Fruit fly (Drosophila melanogaster) whole organism, embryonic: ENCODE data around the gene Osi16.

ENCODE experiments used
- Abd-B ChIP-seq: fragments of 200-800 bp; sonication (Bioruptor generic); optimal IDR thresholded peaks from 2 replicates; lab custom pipeline; 2018; ENCODE audit warnings: missing biosample characterization, mild to moderate bottlenecking, missing genetic modification characterization, moderate library complexity
- Atf6 ChIP-seq: fragments of 200-800 bp; sonication (Bioruptor generic); IDR thresholded peaks from 2 replicates; pipeline ENCODE4 v1.3.6; 2022; ENCODE audit warnings: missing biosample characterization, missing genetic modification characterization
- Bgb ChIP-seq: fragments of 200-800 bp; sonication (Bioruptor generic); IDR thresholded peaks from 2 replicates; pipeline ENCODE4 v1.3.6; 2022; ENCODE audit warnings: missing biosample characterization, missing genetic modification characterization; ENCODE audit not compliant: partially characterized antibody
- CG11093 ChIP-seq: fragments of 200-800 bp; sonication (Bioruptor generic); IDR thresholded peaks from 3 replicates; pipeline ENCODE4 v1.3.6; 2022; ENCODE audit warnings: missing biosample characterization, missing genetic modification characterization
- CG11247 ChIP-seq: fragments of 200-800 bp; sonication (Bioruptor generic); IDR thresholded peaks from 2 replicates; pipeline ENCODE4 v1.3.6; 2022; ENCODE audit warnings: missing biosample characterization, missing genetic modification characterization
- CG11723 ChIP-seq: fragments of 200-800 bp; sonication (Bioruptor generic); optimal IDR thresholded peaks from 2 replicates; lab custom pipeline; 2017; ENCODE audit warnings: missing biosample characterization, mild to moderate bottlenecking, missing genetic modification characterization
- CG1233 ChIP-seq: fragments of 200-800 bp; sonication (Bioruptor generic); optimal IDR thresholded peaks from 4 replicates; lab custom pipeline; 2018; ENCODE audit warnings: missing biosample characterization, mild to moderate bottlenecking, missing genetic modification characterization
- CG12391 ChIP-seq: fragments of 200-800 bp; sonication (Bioruptor generic); optimal IDR thresholded peaks from 3 replicates; lab custom pipeline; 2018; ENCODE audit warnings: missing biosample characterization, mild to moderate bottlenecking, missing genetic modification characterization, moderate library complexity
- CG13894 ChIP-seq: fragments of 200-800 bp; sonication (Bioruptor generic); optimal IDR thresholded peaks from 3 replicates; lab custom pipeline; 2018; ENCODE audit warnings: missing biosample characterization, mild to moderate bottlenecking, missing genetic modification characterization, moderate library complexity
- CG15011 ChIP-seq: fragments of 200-800 bp; sonication (Bioruptor generic); optimal IDR thresholded peaks from 3 replicates; lab custom pipeline; 2018; ENCODE audit warnings: missing biosample characterization, mild to moderate bottlenecking, missing genetic modification characterization
- CG1529 ChIP-seq: fragments of 200-800 bp; sonication (Bioruptor generic); optimal IDR thresholded peaks from 3 replicates; lab custom pipeline; 2018; ENCODE audit warnings: missing biosample characterization, missing genetic modification characterization
- CG16813 ChIP-seq: fragments of 200-800 bp; sonication (Bioruptor generic); IDR thresholded peaks from 3 replicates; pipeline ENCODE4 v1.3.6; 2022; ENCODE audit warnings: missing biosample characterization, missing genetic modification characterization; ENCODE audit not compliant: partially characterized antibody
- CG17186 ChIP-seq: fragments of 200-800 bp; sonication (Bioruptor generic); optimal IDR thresholded peaks from 3 replicates; lab custom pipeline; 2017; ENCODE audit warnings: missing biosample characterization, missing genetic modification reagents, missing genetic modification characterization
- CG18262 ChIP-seq: fragments of 200-800 bp; optimal IDR thresholded peaks from 3 replicates; lab custom pipeline; 2019; ENCODE audit warnings: missing biosample characterization, mild to moderate bottlenecking, missing genetic modification characterization, moderate library complexity
- CG2129 ChIP-seq: fragments of 200-800 bp; sonication (Bioruptor generic); IDR thresholded peaks from 2 replicates; pipeline ENCODE4 v1.3.6; 2022; ENCODE audit warnings: missing biosample characterization, missing genetic modification characterization; ENCODE audit not compliant: partially characterized antibody
- CG31224 ChIP-seq: fragments of 200-800 bp; sonication (Bioruptor generic); IDR thresholded peaks from 2 replicates; pipeline ENCODE4 v1.3.6; 2022; ENCODE audit warnings: missing biosample characterization, missing genetic modification characterization
- CG31388 ChIP-seq: fragments of 200-800 bp; sonication (Bioruptor generic); optimal IDR thresholded peaks from 2 replicates; lab custom pipeline; 2016; ENCODE audit warnings: missing biosample characterization, missing genetic modification characterization
- CG33213 ChIP-seq: fragments of 200-800 bp; sonication (Bioruptor generic); optimal IDR thresholded peaks from 3 replicates; lab custom pipeline; 2016; ENCODE audit warnings: missing biosample characterization, missing genetic modification characterization
- CG4424 ChIP-seq: fragments of 200-800 bp; sonication (Bioruptor generic); optimal IDR thresholded peaks from 3 replicates; lab custom pipeline; 2016; ENCODE audit warnings: missing biosample characterization, missing genetic modification characterization
- CG6765 ChIP-seq: fragments of 200-800 bp; sonication (Bioruptor generic); optimal IDR thresholded peaks from 3 replicates; lab custom pipeline; 2017; ENCODE audit warnings: missing biosample characterization, mild to moderate bottlenecking, missing genetic modification characterization
- CG8478 ChIP-seq: fragments of >200 bp; optimal IDR thresholded peaks from 2 replicates; lab custom pipeline; 2018
- CG9727 ChIP-seq: fragments of 200-800 bp; sonication (Bioruptor generic); optimal IDR thresholded peaks from 3 replicates; lab custom pipeline; 2017; ENCODE audit warnings: missing biosample characterization, mild to moderate bottlenecking, missing genetic modification characterization
- CHES-1-like ChIP-seq: fragments of 200-800 bp; sonication (Bioruptor generic); optimal IDR thresholded peaks from 2 replicates; lab custom pipeline; 2016; ENCODE audit warnings: missing biosample characterization, missing genetic modification characterization
- Chrac-16 ChIP-seq: fragments of 200-800 bp; sonication (Bioruptor generic); optimal IDR thresholded peaks from 3 replicates; lab custom pipeline; 2016; ENCODE audit warnings: missing biosample characterization, missing genetic modification characterization
- Dref ChIP-seq: fragments of 200-800 bp; sonication (Bioruptor generic); IDR thresholded peaks from 2 replicates; pipeline ENCODE4 v1.3.6; 2022; ENCODE audit warnings: missing biosample characterization, missing genetic modification characterization
- Ets97D ChIP-seq: fragments of 200-800 bp; sonication (Bioruptor generic); optimal IDR thresholded peaks from 3 replicates; lab custom pipeline; 2016; ENCODE audit warnings: missing biosample characterization, missing genetic modification characterization
- Hand ChIP-seq: fragments of 200-800 bp; sonication (Bioruptor generic); optimal IDR thresholded peaks from 2 replicates; lab custom pipeline; 2017; ENCODE audit warnings: mild to moderate bottlenecking, missing biosample characterization, missing genetic modification reagents, missing genetic modification characterization
- Hmx ChIP-seq: fragments of 200-800 bp; sonication (Bioruptor generic); optimal IDR thresholded peaks from 2 replicates; lab custom pipeline; 2016; ENCODE audit warnings: missing biosample characterization, missing genetic modification characterization
- Oaz ChIP-seq: fragments of 200-800 bp; sonication (Bioruptor generic); IDR thresholded peaks from 2 replicates; pipeline ENCODE4 v1.3.6; 2022; ENCODE audit warnings: missing biosample characterization, missing genetic modification characterization
- Pdp1 ChIP-seq, 2 experiments: fragments of 200-800 bp; sonication (Bioruptor generic); optimal IDR thresholded peaks; 3 replicates each; lab custom pipeline; 2016; ENCODE audit warnings: missing biosample characterization in 2 of 2, missing genetic modification characterization in 2 of 2, mild to moderate bottlenecking in 1 of 2, moderate library complexity in 1 of 2
- Sox100B ChIP-seq: fragments of 200-800 bp; sonication (Bioruptor generic); optimal IDR thresholded peaks from 3 replicates; lab custom pipeline; 2018; ENCODE audit warnings: missing biosample characterization, mild to moderate bottlenecking, missing genetic modification characterization
- Sry-δ ChIP-seq: fragments of 200-800 bp; sonication (Bioruptor generic); optimal IDR thresholded peaks from 2 replicates; lab custom pipeline; 2016; ENCODE audit warnings: missing biosample characterization, missing genetic modification characterization
- az2 ChIP-seq: fragments of 200-800 bp; sonication (Bioruptor generic); optimal IDR thresholded peaks from 3 replicates; lab custom pipeline; 2016; ENCODE audit warnings: missing biosample characterization, missing genetic modification characterization
- ci ChIP-seq: fragments of 200-800 bp; sonication (Bioruptor generic); IDR thresholded peaks from 3 replicates; pipeline ENCODE4 v1.3.6; 2022; ENCODE audit warnings: missing biosample characterization, missing genetic modification characterization
- da ChIP-seq: fragments of 200-800 bp; sonication (Bioruptor generic); optimal IDR thresholded peaks from 2 replicates; lab custom pipeline; 2016; ENCODE audit warnings: missing biosample characterization, missing genetic modification characterization
- dimm ChIP-seq: fragments of 200-800 bp; sonication (Bioruptor generic); IDR thresholded peaks from 2 replicates; pipeline ENCODE4 v1.3.6; 2022; ENCODE audit warnings: missing biosample characterization, missing genetic modification characterization
- eyg ChIP-seq: fragments of 200-800 bp; sonication (Bioruptor generic); optimal IDR thresholded peaks from 3 replicates; lab custom pipeline; 2016; ENCODE audit warnings: missing biosample characterization, missing genetic modification characterization
- fru ChIP-seq: fragments of >200 bp; optimal IDR thresholded peaks from 2 replicates; lab custom pipeline; 2017
- gro ChIP-seq: fragments of 200-800 bp; sonication (Bioruptor generic); optimal IDR thresholded peaks from 2 replicates; lab custom pipeline; 2016; ENCODE audit warnings: missing biosample characterization, missing genetic modification characterization
- ham ChIP-seq: fragments of 200-800 bp; sonication (Bioruptor generic); IDR thresholded peaks from 2 replicates; pipeline ENCODE4 v1.3.6; 2022; ENCODE audit warnings: missing biosample characterization, missing genetic modification characterization
- hbn ChIP-seq: fragments of 200-800 bp; sonication (Bioruptor generic); IDR thresholded peaks from 2 replicates; pipeline ENCODE4 v1.3.6; 2022; ENCODE audit warnings: missing biosample characterization, missing genetic modification characterization; ENCODE audit not compliant: partially characterized antibody
- ind ChIP-seq: fragments of 200-800 bp; sonication (Bioruptor generic); optimal IDR thresholded peaks from 3 replicates; lab custom pipeline; 2016; ENCODE audit warnings: missing biosample characterization, missing genetic modification characterization
- jumu ChIP-seq: fragments of 200-800 bp; sonication (Bioruptor generic); optimal IDR thresholded peaks from 3 replicates; lab custom pipeline; 2016; ENCODE audit warnings: missing biosample characterization, missing genetic modification characterization
- ken ChIP-seq: fragments of 200-800 bp; sonication (Bioruptor generic); IDR thresholded peaks from 3 replicates; pipeline ENCODE4 v1.3.6; 2022; ENCODE audit warnings: missing biosample characterization, missing genetic modification characterization
- knrl ChIP-seq: fragments of 200-800 bp; sonication (Bioruptor generic); IDR thresholded peaks from 3 replicates; pipeline ENCODE4 v1.3.6; 2022; ENCODE audit warnings: missing biosample characterization, missing genetic modification characterization; ENCODE audit not compliant: partially characterized antibody
- lbe ChIP-seq: fragments of 200-800 bp; sonication (Bioruptor generic); optimal IDR thresholded peaks from 2 replicates; lab custom pipeline; 2016; ENCODE audit warnings: missing biosample characterization, mild to moderate bottlenecking, missing genetic modification characterization
- lilli ChIP-seq: fragments of 200-800 bp; sonication (Bioruptor generic); optimal IDR thresholded peaks from 3 replicates; lab custom pipeline; 2016; ENCODE audit warnings: missing biosample characterization, missing genetic modification characterization
- odd ChIP-seq: fragments of 200-800 bp; sonication (Bioruptor generic); optimal IDR thresholded peaks from 2 replicates; lab custom pipeline; 2017; ENCODE audit warnings: missing biosample characterization, mild to moderate bottlenecking, missing genetic modification characterization
- p53 ChIP-seq: fragments of 200-800 bp; sonication (Bioruptor generic); optimal IDR thresholded peaks from 2 replicates; lab custom pipeline; 2016; ENCODE audit warnings: missing biosample characterization, missing genetic modification characterization
- slou ChIP-seq: fragments of 200-800 bp; sonication (Bioruptor generic); optimal IDR thresholded peaks from 3 replicates; lab custom pipeline; 2016; ENCODE audit warnings: missing biosample characterization, missing genetic modification characterization
- sqz ChIP-seq: fragments of 200-800 bp; sonication (Bioruptor generic); optimal IDR thresholded peaks from 3 replicates; lab custom pipeline; 2018; ENCODE audit warnings: missing biosample characterization, mild to moderate bottlenecking, missing genetic modification characterization
- trh ChIP-seq: fragments of 200-800 bp; sonication (Bioruptor generic); optimal IDR thresholded peaks from 2 replicates; lab custom pipeline; 2016; ENCODE audit warnings: missing biosample characterization, missing genetic modification characterization
- vnd ChIP-seq: fragments of 200-800 bp; sonication (Bioruptor generic); IDR thresholded peaks from 3 replicates; pipeline ENCODE4 v1.3.6; 2022; ENCODE audit warnings: missing biosample characterization, missing genetic modification characterization; ENCODE audit not compliant: partially characterized antibody

Gene Osi16

dm6 chr3R:6345814-6346213 lies 40.8 kb downstream of the Osi16 start, which contains the start of the genes SmD2 and CG18048 (continued):
- TF ChIP-seq lilli (GFP tag; lab: Kevin White, UChicago) (no peak), CG8478 (no peak), trh (GFP tag; lab: Kevin White, UChicago) (no peak), Bgb (GFP tag; lab: Robert Waterston, UW) (peak; percentile 71), CG13894 (no peak), Sox100B (GFP tag; lab: Kevin White, UChicago) (no peak), ken (no peak), az2 (GFP tag; lab: Kevin White, UChicago) (no peak), CG12391 (tag; lab: Kevin White, UChicago) (peak; percentile 44), Oaz (GFP tag; lab: Robert Waterston, UW) (no peak), Ets97D (GFP tag; lab: Kevin White, UChicago) (peak; percentile 67), da (GFP tag; lab: Kevin White, UChicago) (no peak), Chrac-16 (GFP tag; lab: Kevin White, UChicago) (peak; percentile 5), p53 (GFP tag; lab: Kevin White, UChicago) (no peak), CG4424 (GFP tag; lab: Kevin White, UChicago) (no peak), CG17186 (GFP tag; lab: Kevin White, UChicago) (peak; percentile 67), CG1233 (GFP tag; lab: Kevin White, UChicago) (no peak), Abd-B (GFP tag; lab: Kevin White, UChicago) (peak; percentile 5), gro (GFP tag; lab: Kevin White, UChicago) (no peak), CHES-1-like (GFP tag; lab: Kevin White, UChicago) (peak; percentile 6), CG16813 (GFP tag; lab: Robert Waterston, UW) (peak; percentile 84), Sry-δ (GFP tag; lab: Kevin White, UChicago) (peak; percentile 72), CG6765 (GFP tag; lab: Kevin White, UChicago) (no peak), Atf6 (GFP tag; lab: Robert Waterston, UW) (no peak), dimm (GFP tag; lab: Robert Waterston, UW) (no peak), CG9727 (GFP tag; lab: Kevin White, UChicago) (peak; percentile 14), CG33213 (GFP tag; lab: Kevin White, UChicago) (peak; percentile 4), vnd (GFP tag; lab: Robert Waterston, UW) (peak; percentile 75), eyg (GFP tag; lab: Kevin White, UChicago) (no peak), knrl (GFP tag; lab: Robert Waterston, UW) (peak; percentile 87), sqz (GFP tag; lab: Kevin White, UChicago) (no peak), CG31388 (GFP tag; lab: Kevin White, UChicago) (no peak), jumu (GFP tag; lab: Kevin White, UChicago) (no peak), CG15011 (GFP tag; lab: Kevin White, UChicago) (no peak), Hmx (no peak), CG11093 (GFP tag; lab: Robert Waterston, UW) (no peak), lbe (GFP tag; lab: Kevin White, UChicago) (no peak), CG1529 (no peak), Hand (GFP tag; lab: Kevin White, UChicago) (no peak), CG31224 (GFP tag; lab: Robert Waterston, UW) (no peak), hbn (GFP tag; lab: Robert Waterston, UW) (peak; percentile 65), ham (GFP tag; lab: Robert Waterston, UW) (no peak), Pdp1 (GFP tag; optimal IDR thresholded peaks at IDR 0.05; lab: Kevin White, UChicago) (peak in 1 of 2 experiments; percentile 47), CG11723 (GFP tag; lab: Kevin White, UChicago) (no peak), slou (GFP tag; lab: Kevin White, UChicago) (no peak), CG11247 (GFP tag; lab: Robert Waterston, UW) (no peak), ind (GFP tag; lab: Kevin White, UChicago) (no peak), fru (lab: Kevin White, UChicago) (no peak), ci (no peak), Dref (GFP tag; lab: Robert Waterston, UW) (peak; percentile 31), odd (GFP tag; lab: Kevin White, UChicago) (no peak), CG18262 (tag; lab: Kevin White, UChicago) (peak; percentile 9), CG2129 (peak; percentile 54)
